Fruit fly (Drosophila melanogaster) S2 (cell line): Measurements from ENCODE around the gene CG10413.

ENCODE experiments used
- CG8478 ChIP-seq: fragments of >200 bp; optimal IDR thresholded peaks from 2 replicates; lab custom pipeline; 2018
- CTCF ChIP-seq, 2 experiments: fragments of >200 bp; optimal IDR thresholded peaks; 2 replicates each; lab custom pipeline; 2018

DNA sequence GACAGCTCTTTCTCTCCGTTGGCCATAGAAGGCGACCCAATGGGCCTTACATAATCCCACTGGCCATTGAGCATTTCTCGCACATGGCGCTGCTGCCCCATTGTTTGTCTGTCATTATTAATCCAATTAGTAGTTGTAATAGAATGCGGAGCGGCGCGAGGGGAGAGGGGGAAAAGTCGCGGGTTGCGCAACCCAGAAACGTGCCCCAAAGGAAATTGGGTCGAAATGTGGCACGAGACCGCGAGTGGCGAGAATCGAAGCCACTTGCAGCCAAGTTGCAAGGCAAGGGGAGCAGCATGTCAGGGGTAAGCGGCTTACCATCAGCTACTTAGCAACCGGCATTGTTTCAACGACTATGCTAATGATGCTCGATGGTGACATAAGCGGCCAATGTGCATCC lies 19.3 kb upstream of the CG10413 start:
- TF ChIP-seq CTCF (optimal IDR thresholded peaks at IDR 0.05; lab: Kevin White, UChicago) = no peak
- no peak for TF ChIP-seq CG8478 (lab: Kevin White, UChicago)
